Worm (Caenorhabditis elegans): ENCODE data around the gene C40H1.7.

ce11 chrIII:9366971-9367370, 42.1 kb downstream of the C40H1.7 start, which contains the start of gene crn-6:
- TF ChIP-seq pes-1 (GFP tag; IDR thresholded peaks at IDR 0.05) = no peak
- no peak for TF ChIP-seq ama-1 (optimal IDR thresholded peaks at IDR 0.05)
- no peak for TF ChIP-seq scrt-1 (GFP tag; IDR thresholded peaks at IDR 0.05)
- no peak for TF ChIP-seq hmbx-1 (tag; optimal IDR thresholded peaks at IDR 0.05)
